Fruit fly (Drosophila melanogaster) whole organism, embryonic: ENCODE measurements around the gene Sdhaf3.
A peak's percentile ranks its signal among the peaks of the same experiment; 100 is the strongest.

Source experiments
- Aef1 ChIP-seq: fragments of 200-800 bp; sonication (Bioruptor generic); IDR thresholded peaks from 3 replicates; pipeline ENCODE4 v1.3.6; 2022; ENCODE audit warnings: missing biosample characterization, missing genetic modification characterization
- BEAF-32 ChIP-seq: fragments of 200-800 bp; sonication (Bioruptor generic); optimal IDR thresholded peaks from 3 replicates; lab custom pipeline; 2017; ENCODE audit warnings: missing biosample characterization, missing genetic modification characterization, mild to moderate bottlenecking, moderate library complexity, missing genetic modification reagents
- BtbVII ChIP-seq: fragments of 200-800 bp; sonication (Bioruptor generic); optimal IDR thresholded peaks from 3 replicates; lab custom pipeline; 2017; ENCODE audit warnings: missing biosample characterization, mild to moderate bottlenecking, missing genetic modification characterization
- CG12659 ChIP-seq: fragments of 200-800 bp; sonication (Bioruptor generic); optimal IDR thresholded peaks from 3 replicates; lab custom pipeline; 2017; ENCODE audit warnings: mild to moderate bottlenecking, missing biosample characterization, missing genetic modification reagents, missing genetic modification characterization
- CG13287 ChIP-seq: fragments of 200-800 bp; sonication (Bioruptor generic); IDR thresholded peaks from 2 replicates; pipeline ENCODE4 v1.3.6; 2022; ENCODE audit warnings: missing biosample characterization, missing genetic modification characterization; ENCODE audit not compliant: partially characterized antibody
- CG14014 ChIP-seq: fragments of 200-800 bp; sonication (Bioruptor generic); IDR thresholded peaks from 2 replicates; pipeline ENCODE4 v1.3.6; 2022; ENCODE audit warnings: missing biosample characterization, missing genetic modification characterization
- CG15073 ChIP-seq: fragments of 200-800 bp; sonication (Bioruptor generic); optimal IDR thresholded peaks from 2 replicates; lab custom pipeline; 2016; ENCODE audit warnings: missing biosample characterization, missing genetic modification characterization
- CG16815 ChIP-seq: fragments of 200-800 bp; sonication (Bioruptor generic); optimal IDR thresholded peaks from 3 replicates; lab custom pipeline; 2017; ENCODE audit warnings: missing biosample characterization, mild to moderate bottlenecking, missing genetic modification characterization
- CG18599 ChIP-seq: fragments of 200-800 bp; sonication (Bioruptor generic); optimal IDR thresholded peaks from 3 replicates; lab custom pipeline; 2017; ENCODE audit warnings: missing biosample characterization, missing genetic modification characterization, mild to moderate bottlenecking, moderate library complexity, missing genetic modification reagents
- CG2116 ChIP-seq: fragments of 200-800 bp; sonication (Bioruptor generic); optimal IDR thresholded peaks from 3 replicates; lab custom pipeline; 2018; ENCODE audit warnings: missing biosample characterization, mild to moderate bottlenecking, missing genetic modification characterization
- CG2889 ChIP-seq: fragments of 200-800 bp; sonication (Bioruptor generic); IDR thresholded peaks from 3 replicates; pipeline ENCODE4 v1.3.6; 2022; ENCODE audit warnings: missing biosample characterization, missing genetic modification characterization
- CG5953 ChIP-seq: fragments of 200-800 bp; sonication (Bioruptor generic); IDR thresholded peaks from 2 replicates; pipeline ENCODE4 v1.3.6; 2022; ENCODE audit warnings: missing biosample characterization, missing genetic modification characterization
- CG6175 ChIP-seq: fragments of 200-800 bp; sonication (Bioruptor generic); IDR thresholded peaks from 3 replicates; pipeline ENCODE4 v1.3.6; 2022; ENCODE audit warnings: missing biosample characterization, missing genetic modification characterization
- CG6272 ChIP-seq: fragments of 200-800 bp; sonication (Bioruptor generic); IDR thresholded peaks from 2 replicates; pipeline ENCODE4 v1.3.6; 2022; ENCODE audit warnings: missing biosample characterization, missing genetic modification characterization
- CG8924 ChIP-seq: fragments of 200-800 bp; optimal IDR thresholded peaks from 3 replicates; lab custom pipeline; 2019; ENCODE audit warnings: missing biosample characterization, mild to moderate bottlenecking, missing genetic modification characterization, moderate library complexity
- CG8944 ChIP-seq: fragments of 200-800 bp; sonication (Bioruptor generic); optimal IDR thresholded peaks from 3 replicates; lab custom pipeline; 2016; ENCODE audit warnings: missing biosample characterization, missing genetic modification characterization
- CG9876 ChIP-seq: fragments of 200-800 bp; sonication (Bioruptor generic); optimal IDR thresholded peaks from 2 replicates; lab custom pipeline; 2016; ENCODE audit warnings: missing biosample characterization, missing genetic modification characterization
- D ChIP-seq, 2 experiments: fragments of 200-800 bp in 1 of 2; fragments of >200 bp in 1 of 2; sonication (Bioruptor generic) in 1 of 2; optimal IDR thresholded peaks; 2 replicates in 1 of 2; 3 replicates in 1 of 2; lab custom pipeline; 2017; ENCODE audit warnings: mild to moderate bottlenecking in 1 of 2, missing biosample characterization in 1 of 2, missing genetic modification characterization in 1 of 2, missing genetic modification reagents in 1 of 2
- Gug ChIP-seq: fragments of 200-800 bp; sonication (Bioruptor generic); IDR thresholded peaks from 4 replicates; pipeline ENCODE4 v1.3.6; 2022; ENCODE audit warnings: missing biosample characterization, missing genetic modification characterization
- H2.0 ChIP-seq: fragments of 200-800 bp; sonication (Bioruptor generic); IDR thresholded peaks from 2 replicates; pipeline ENCODE4 v1.3.6; 2022; ENCODE audit warnings: missing biosample characterization, missing genetic modification characterization
- HLH4C ChIP-seq: fragments of 200-800 bp; sonication (Bioruptor generic); IDR thresholded peaks from 3 replicates; pipeline ENCODE4 v1.3.6; 2022; ENCODE audit warnings: missing biosample characterization, missing genetic modification characterization; ENCODE audit not compliant: partially characterized antibody
- Hmr ChIP-seq: fragments of 200-800 bp; sonication (Bioruptor generic); optimal IDR thresholded peaks from 3 replicates; lab custom pipeline; 2017; ENCODE audit warnings: mild to moderate bottlenecking, missing biosample characterization, missing genetic modification reagents, missing genetic modification characterization
- Jarid2 ChIP-seq: fragments of 200-800 bp; sonication (Bioruptor generic); optimal IDR thresholded peaks from 3 replicates; lab custom pipeline; 2017; ENCODE audit warnings: mild to moderate bottlenecking, missing biosample characterization, missing genetic modification reagents, missing genetic modification characterization
- Myb ChIP-seq: fragments of 200-800 bp; sonication (Bioruptor generic); optimal IDR thresholded peaks from 2 replicates; lab custom pipeline; 2016; ENCODE audit warnings: missing biosample characterization, missing genetic modification characterization
- Nf-YA ChIP-seq: fragments of 200-800 bp; sonication (Bioruptor generic); IDR thresholded peaks from 2 replicates; pipeline ENCODE4 v1.3.6; 2022; ENCODE audit warnings: missing biosample characterization, missing genetic modification characterization
- Opbp ChIP-seq: fragments of 200-800 bp; sonication (Bioruptor generic); IDR thresholded peaks from 3 replicates; pipeline ENCODE4 v1.3.6; 2022; ENCODE audit warnings: missing biosample characterization, missing genetic modification characterization; ENCODE audit not compliant: partially characterized antibody
- Rx ChIP-seq: fragments of 200-800 bp; sonication (Bioruptor generic); IDR thresholded peaks from 2 replicates; pipeline ENCODE4 v1.3.6; 2022; ENCODE audit warnings: missing biosample characterization, missing genetic modification characterization
- Sox100B ChIP-seq: fragments of 200-800 bp; sonication (Bioruptor generic); optimal IDR thresholded peaks from 3 replicates; lab custom pipeline; 2018; ENCODE audit warnings: missing biosample characterization, mild to moderate bottlenecking, missing genetic modification characterization
- Sox102F ChIP-seq: fragments of 200-800 bp; sonication (Bioruptor generic); optimal IDR thresholded peaks from 2 replicates; lab custom pipeline; 2018; ENCODE audit warnings: missing biosample characterization, mild to moderate bottlenecking, missing genetic modification characterization, moderate library complexity
- Xrp1 ChIP-seq: fragments of 200-800 bp; sonication (Bioruptor generic); IDR thresholded peaks from 2 replicates; pipeline ENCODE4 v1.3.6; 2022; ENCODE audit warnings: missing biosample characterization, missing genetic modification characterization
- br ChIP-seq: fragments of >200 bp; optimal IDR thresholded peaks from 2 replicates; lab custom pipeline; 2017
- croc ChIP-seq: fragments of 200-800 bp; sonication (Bioruptor generic); conservative IDR thresholded peaks from 3 replicates; pipeline ENCODE4 v1.3.6; 2022; ENCODE audit warnings: missing biosample characterization, missing genetic modification characterization
- disco-r ChIP-seq: fragments of 200-800 bp; sonication (Bioruptor generic); optimal IDR thresholded peaks from 2 replicates; lab custom pipeline; 2016; ENCODE audit warnings: missing biosample characterization, missing genetic modification characterization
- emc ChIP-seq: fragments of 200-800 bp; sonication (Bioruptor generic); optimal IDR thresholded peaks from 2 replicates; lab custom pipeline; 2016; ENCODE audit warnings: missing biosample characterization, missing genetic modification characterization
- ems ChIP-seq: fragments of 200-800 bp; sonication (Bioruptor generic); optimal IDR thresholded peaks from 3 replicates; lab custom pipeline; 2016; ENCODE audit warnings: missing biosample characterization, missing genetic modification characterization
- fd64A ChIP-seq: fragments of 200-800 bp; sonication (Bioruptor generic); optimal IDR thresholded peaks from 3 replicates; lab custom pipeline; 2018; ENCODE audit warnings: missing biosample characterization, mild to moderate bottlenecking, missing genetic modification characterization
- gce ChIP-seq: fragments of 200-800 bp; sonication (Bioruptor generic); IDR thresholded peaks from 3 replicates; pipeline ENCODE4 v1.3.6; 2022; ENCODE audit warnings: missing biosample characterization, missing genetic modification characterization
- grn ChIP-seq: fragments of 200-800 bp; sonication (Bioruptor generic); optimal IDR thresholded peaks from 3 replicates; lab custom pipeline; 2017; ENCODE audit warnings: missing biosample characterization, missing genetic modification characterization
- gro ChIP-seq: fragments of 200-800 bp; sonication (Bioruptor generic); optimal IDR thresholded peaks from 2 replicates; lab custom pipeline; 2016; ENCODE audit warnings: missing biosample characterization, missing genetic modification characterization
- hth ChIP-seq: fragments of >200 bp; optimal IDR thresholded peaks from 2 replicates; lab custom pipeline; 2017; ENCODE audit warnings: inconsistent platforms
- inv ChIP-seq: fragments of 200-800 bp; sonication (Bioruptor generic); IDR thresholded peaks from 2 replicates; pipeline ENCODE4 v1.3.6; 2022; ENCODE audit warnings: missing biosample characterization, missing genetic modification characterization; ENCODE audit not compliant: partially characterized antibody
- jumu ChIP-seq: fragments of 200-800 bp; sonication (Bioruptor generic); optimal IDR thresholded peaks from 3 replicates; lab custom pipeline; 2016; ENCODE audit warnings: missing biosample characterization, missing genetic modification characterization
- nom ChIP-seq: fragments of 200-800 bp; sonication (Bioruptor generic); optimal IDR thresholded peaks from 2 replicates; lab custom pipeline; 2017; ENCODE audit warnings: missing biosample characterization, missing genetic modification characterization, mild to moderate bottlenecking, moderate library complexity, missing genetic modification reagents
- pb ChIP-seq: fragments of 200-800 bp; sonication (Bioruptor generic); optimal IDR thresholded peaks from 3 replicates; lab custom pipeline; 2016; ENCODE audit warnings: missing biosample characterization, missing genetic modification characterization
- pros ChIP-seq: fragments of 200-800 bp; sonication (Bioruptor generic); optimal IDR thresholded peaks from 3 replicates; lab custom pipeline; 2019; ENCODE audit warnings: missing biosample characterization, mild to moderate bottlenecking, missing genetic modification characterization, moderate library complexity
- sima ChIP-seq: fragments of 200-800 bp; sonication (Bioruptor generic); optimal IDR thresholded peaks from 2 replicates; lab custom pipeline; 2016; ENCODE audit warnings: missing biosample characterization, missing genetic modification characterization
- sqz ChIP-seq: fragments of 200-800 bp; sonication (Bioruptor generic); optimal IDR thresholded peaks from 3 replicates; lab custom pipeline; 2018; ENCODE audit warnings: missing biosample characterization, mild to moderate bottlenecking, missing genetic modification characterization
- ssp ChIP-seq: fragments of 200-800 bp; sonication (Bioruptor generic); IDR thresholded peaks from 2 replicates; pipeline ENCODE4 v1.3.6; 2022; ENCODE audit warnings: missing biosample characterization, missing genetic modification characterization
- twi ChIP-seq: fragments of 200-800 bp; optimal IDR thresholded peaks from 2 replicates; lab custom pipeline; 2019; ENCODE audit warnings: missing biosample characterization, mild to moderate bottlenecking, missing genetic modification characterization, moderate library complexity
- unc-4 ChIP-seq: fragments of 200-800 bp; sonication (Bioruptor generic); IDR thresholded peaks from 2 replicates; pipeline ENCODE4 v1.3.6; 2022; ENCODE audit warnings: missing biosample characterization, missing genetic modification characterization; ENCODE audit not compliant: partially characterized antibody
- wor ChIP-seq: fragments of 200-800 bp; sonication (Bioruptor generic); IDR thresholded peaks from 2 replicates; pipeline ENCODE4 v1.3.6; 2022; ENCODE audit warnings: missing biosample characterization, missing genetic modification characterization
- zf30C ChIP-seq: fragments of 200-800 bp; sonication (Bioruptor generic); optimal IDR thresholded peaks from 3 replicates; lab custom pipeline; 2018; ENCODE audit warnings: missing biosample characterization, mild to moderate bottlenecking, missing genetic modification characterization

The Sdhaf3 gene

dm6 chr3R:16453597-16453996 is 28.7 kb downstream of the Sdhaf3 start, which contains the start of gene Pak3 (continued):
- TF ChIP-seq Aef1 (GFP tag; lab: Robert Waterston, UW): no peak
- no peak for TF ChIP-seq croc (GFP tag; lab: Robert Waterston, UW)
- no peak for TF ChIP-seq CG15073 (GFP tag; lab: Kevin White, UChicago)
- TF ChIP-seq Opbp (GFP tag; lab: Robert Waterston, UW): peak; percentile 75
- no peak for TF ChIP-seq ems (GFP tag; lab: Kevin White, UChicago)
- no peak for TF ChIP-seq Xrp1 (GFP tag; lab: Robert Waterston, UW)
- TF ChIP-seq pros (GFP tag; lab: Kevin White, UChicago): no peak
- TF ChIP-seq Myb (GFP tag; lab: Kevin White, UChicago): no peak
- TF ChIP-seq emc (GFP tag; lab: Kevin White, UChicago): no peak
- TF ChIP-seq CG2116 (GFP tag; lab: Kevin White, UChicago): peak; percentile 60
- TF ChIP-seq twi (tag; lab: Kevin White, UChicago): no peak
- TF ChIP-seq unc-4 (GFP tag; lab: Robert Waterston, UW): peak; percentile 79
- TF ChIP-seq CG18599 (GFP tag; lab: Kevin White, UChicago): no peak
- peak; percentile 87 for TF ChIP-seq Jarid2 (GFP tag; lab: Kevin White, UChicago)
- TF ChIP-seq gro (GFP tag; lab: Kevin White, UChicago): no peak
- TF ChIP-seq br: no peak
- TF ChIP-seq fd64A (GFP tag; lab: Kevin White, UChicago): no peak
- no peak for TF ChIP-seq wor (GFP tag; lab: Robert Waterston, UW)
- peak; percentile 37; the same call in 1 of the 3 replicates for TF ChIP-seq gce
- TF ChIP-seq CG5953 (GFP tag; lab: Robert Waterston, UW): 0 out of 2 replicates have a peak, but pooled peaks have one; percentile 26
- TF ChIP-seq Nf-YA (GFP tag; lab: Robert Waterston, UW): no peak
- no peak for TF ChIP-seq grn (GFP tag; lab: Kevin White, UChicago)
- no peak for TF ChIP-seq sqz (GFP tag; lab: Kevin White, UChicago)
- peak; percentile 67 for TF ChIP-seq inv (GFP tag; lab: Robert Waterston, UW)
- no peak for TF ChIP-seq Sox102F (GFP tag; lab: Kevin White, UChicago)
- no peak for TF ChIP-seq Rx (GFP tag; lab: Robert Waterston, UW)
- TF ChIP-seq nom (GFP tag; lab: Kevin White, UChicago): peak; percentile 2
- TF ChIP-seq Sox100B: no peak
- no peak for TF ChIP-seq jumu (GFP tag; lab: Kevin White, UChicago)
- TF ChIP-seq pb (GFP tag; lab: Kevin White, UChicago): no peak
- TF ChIP-seq Hmr: no peak
- TF ChIP-seq hth: no peak
- no peak for TF ChIP-seq CG14014 (GFP tag; lab: Robert Waterston, UW)
- no peak for TF ChIP-seq D (optimal IDR thresholded peaks at IDR 0.05; lab: Kevin White, UChicago)
- TF ChIP-seq D (GFP tag; optimal IDR thresholded peaks at IDR 0.05; lab: Kevin White, UChicago): no peak
- peak; percentile 61 for TF ChIP-seq ssp
- no peak for TF ChIP-seq Gug (GFP tag; lab: Robert Waterston, UW)
- no peak for TF ChIP-seq CG16815 (GFP tag; lab: Kevin White, UChicago)
- TF ChIP-seq BEAF-32 (GFP tag; lab: Kevin White, UChicago): peak; percentile 79
- TF ChIP-seq CG2889 (GFP tag; lab: Robert Waterston, UW): no peak
- TF ChIP-seq CG6175: no peak
- TF ChIP-seq CG9876 (GFP tag; lab: Kevin White, UChicago): no peak
- peak; percentile 54 for TF ChIP-seq HLH4C (GFP tag; lab: Robert Waterston, UW)
- no peak for TF ChIP-seq sima (GFP tag; lab: Kevin White, UChicago)
- TF ChIP-seq CG6272 (GFP tag; lab: Robert Waterston, UW): no peak
- no peak for TF ChIP-seq zf30C (GFP tag; lab: Kevin White, UChicago)
- no peak for TF ChIP-seq CG8944
- TF ChIP-seq CG8924 (tag; lab: Kevin White, UChicago): peak; percentile 24
- TF ChIP-seq CG13287 (GFP tag; lab: Robert Waterston, UW): peak; percentile 79
- TF ChIP-seq CG12659 (GFP tag; lab: Kevin White, UChicago): peak; percentile 57
- TF ChIP-seq disco-r (GFP tag; lab: Kevin White, UChicago): no peak
- TF ChIP-seq H2.0 (GFP tag; lab: Robert Waterston, UW): no peak
- TF ChIP-seq BtbVII (GFP tag; lab: Kevin White, UChicago): no peak
